Worm (Caenorhabditis elegans): ENCODE measurements around the gene K07C11.7.

K07C11.7 gene

ce11 chrV:8211993-8212392 lies 1.8 kb downstream of the K07C11.7 start (continued):
- no peak for TF ChIP-seq grh-1 (GFP tag; IDR thresholded peaks at IDR 0.05)
- TF ChIP-seq skn-1 (tag; optimal IDR thresholded peaks at IDR 0.05): no peak
- no peak for TF ChIP-seq mef-2 (tag; optimal IDR thresholded peaks at IDR 0.05)
- no peak for TF ChIP-seq lin-35 (GFP tag; optimal IDR thresholded peaks at IDR 0.05)
- TF ChIP-seq nhr-12 (tag; optimal IDR thresholded peaks at IDR 0.05): no peak
- no peak for TF ChIP-seq nhr-28 (tag; optimal IDR thresholded peaks at IDR 0.05)
- TF ChIP-seq nhr-237 (tag; optimal IDR thresholded peaks at IDR 0.05): no peak
- no peak for TF ChIP-seq ceh-88 (GFP tag; IDR thresholded peaks at IDR 0.05)
- TF ChIP-seq dpl-1 (GFP tag; optimal IDR thresholded peaks at IDR 0.05): no peak
- TF ChIP-seq swsn-7 (tag; optimal IDR thresholded peaks at IDR 0.05): peak; percentile 26
- TF ChIP-seq tbx-2 (tag; optimal IDR thresholded peaks at IDR 0.05): no peak
- TF ChIP-seq alr-1 (tag; optimal IDR thresholded peaks at IDR 0.05; ENCODE audit: borderline replicate concordance): no peak
- TF ChIP-seq ets-5 (GFP tag; IDR thresholded peaks at IDR 0.05): no peak

- TF ChIP-seq blmp-1 (tag; optimal IDR thresholded peaks at IDR 0.05) (no peak), lin-14 (GFP tag; optimal IDR thresholded peaks at IDR 0.05) (peak; percentile 42)
These were observed 3.2 kb downstream of the K07C11.7 start for ce11 chrV:8210527-8210926.

ce11 chrV:8206931-8207330 lies 6.8 kb downstream of the K07C11.7 start, which contains the start of gene timp-1:
Gene timp-1 (plus strand): TSS chrV:8207235.
- TF ChIP-seq lsy-2 (tag; optimal IDR thresholded peaks at IDR 0.05) (no peak), blmp-1 (tag; optimal IDR thresholded peaks at IDR 0.05) (peak; percentile 93), elt-3 (tag; optimal IDR thresholded peaks at IDR 0.05) (peak in 1 of 6 experiments; percentile 47)

- no peak for TF ChIP-seq egl-13 (tag; optimal IDR thresholded peaks at IDR 0.05)
- TF ChIP-seq efl-1 (optimal IDR thresholded peaks at IDR 0.05): no peak
- TF ChIP-seq efl-1 (GFP tag; optimal IDR thresholded peaks at IDR 0.05 in 1 of 2): peak in 1 of 2 experiments; percentile 53
- no peak for TF ChIP-seq sox-4 (tag; optimal IDR thresholded peaks at IDR 0.05)
- TF ChIP-seq C34B4.2 (tag; optimal IDR thresholded peaks at IDR 0.05): no peak
These were observed 10.6 kb downstream of the K07C11.7 start, which contains the start of gene cest-17 for ce11 chrV:8203085-8203643. Gene cest-17 (plus strand): TSS chrV:8203332.

ce11 chrV:8201229-8201858 lies 12.4 kb downstream of the K07C11.7 start, which contains the start of gene cri-2:
Gene cri-2 (plus strand): TSS chrV:8201808.
- no peak for TF ChIP-seq efl-3 (GFP tag; optimal IDR thresholded peaks at IDR 0.05)
- no peak for TF ChIP-seq alr-1 (tag; optimal IDR thresholded peaks at IDR 0.05; ENCODE audit: borderline replicate concordance)
- TF ChIP-seq lin-14 (GFP tag; optimal IDR thresholded peaks at IDR 0.05): peak; percentile 68
- no peak for TF ChIP-seq sup-37 (GFP tag; optimal IDR thresholded peaks at IDR 0.05)
- TF ChIP-seq C04F5.9 (tag; optimal IDR thresholded peaks at IDR 0.05): no peak
- no peak for TF ChIP-seq elt-2 (tag; optimal IDR thresholded peaks at IDR 0.05)
- TF ChIP-seq nhr-20 (tag; optimal IDR thresholded peaks at IDR 0.05): no peak
- TF ChIP-seq fkh-4 (tag; optimal IDR thresholded peaks at IDR 0.05; ENCODE audit: borderline replicate concordance): no peak
- TF ChIP-seq aha-1 (tag; optimal IDR thresholded peaks at IDR 0.05): no peak
- peak; percentile 26 for TF ChIP-seq blmp-1 (tag; optimal IDR thresholded peaks at IDR 0.05)
- TF ChIP-seq egl-27 (tag; optimal IDR thresholded peaks at IDR 0.05): no peak
- TF ChIP-seq snu-23 (GFP tag; optimal IDR thresholded peaks at IDR 0.05): peak; percentile 23
- TF ChIP-seq tlp-1 (tag; optimal IDR thresholded peaks at IDR 0.05): no peak
- TF ChIP-seq swsn-7 (tag; optimal IDR thresholded peaks at IDR 0.05): no peak
- no peak for TF ChIP-seq xbp-1 (tag; optimal IDR thresholded peaks at IDR 0.05)
- no peak for TF ChIP-seq ztf-11 (tag; optimal IDR thresholded peaks at IDR 0.05)
- no peak for TF ChIP-seq ceh-88 (GFP tag; IDR thresholded peaks at IDR 0.05)
- TF ChIP-seq fkh-10 (GFP tag; optimal IDR thresholded peaks at IDR 0.05): no peak
- TF ChIP-seq mdl-1 (tag; optimal IDR thresholded peaks at IDR 0.05): no peak
- no peak for TF ChIP-seq lin-39 (tag; optimal IDR thresholded peaks at IDR 0.05)
- no peak for TF ChIP-seq nhr-237 (tag; optimal IDR thresholded peaks at IDR 0.05)
- no peak for TF ChIP-seq pag-3 (tag; optimal IDR thresholded peaks at IDR 0.05; ENCODE audit: borderline replicate concordance, insufficient read depth)
- TF ChIP-seq ztf-4 (tag; optimal IDR thresholded peaks at IDR 0.05): no peak
- TF ChIP-seq ces-1 (GFP tag; optimal IDR thresholded peaks at IDR 0.05): no peak
- TF ChIP-seq unc-62 (GFP tag; optimal IDR thresholded peaks at IDR 0.05): no peak
- TF ChIP-seq mep-1 (tag; optimal IDR thresholded peaks at IDR 0.05): no peak
- TF ChIP-seq grh-1 (GFP tag; IDR thresholded peaks at IDR 0.05): no peak
- TF ChIP-seq nhr-76 (tag; optimal IDR thresholded peaks at IDR 0.05): no peak
- no peak for TF ChIP-seq jun-1 (tag; optimal IDR thresholded peaks at IDR 0.05)

Data from whole organism, L1 larva.